Worm (Caenorhabditis elegans): ENCODE results near the gene oxy-4.

- TF ChIP-seq F13C5.2 (tag; optimal IDR thresholded peaks at IDR 0.05), result no peak
- TF ChIP-seq ama-1 (optimal IDR thresholded peaks at IDR 0.05), result no peak
- TF ChIP-seq hnd-1 (tag; optimal IDR thresholded peaks at IDR 0.05), result no peak
These were observed 49.2 kb downstream of the oxy-4 start, which contains the start of gene sax-2 for ce11 chrIII:5109401-5109800.
